Worm (Caenorhabditis elegans) whole organism, young adult: ENCODE data around the gene H29C22.1.

Experiments used
- T26A5.8 ChIP-seq: sonication (generic microtip); optimal IDR thresholded peaks from 2 replicates; lab custom pipeline; 2016; ENCODE audit warnings: missing genetic modification characterization, missing compliant biosample characterization
- ceh-58 ChIP-seq: fragments of 200-800 bp; sonication (Bioruptor generic); IDR thresholded peaks from 2 replicates; pipeline ENCODE4 v1.3.6; 2022; ENCODE audit warnings: missing genetic modification characterization, missing compliant biosample characterization
- ets-4 ChIP-seq: fragments of 200-800 bp; sonication (Bioruptor generic); optimal IDR thresholded peaks from 2 replicates; lab custom pipeline; 2018; ENCODE audit warnings: mild to moderate bottlenecking, missing genetic modification characterization, missing compliant biosample characterization

ce11 chrX:9264636-9265035, 46.5 kb downstream of the H29C22.1 start:
- TF ChIP-seq T26A5.8 (tag; lab: Kevin White, UChicago): no peak
- no peak for TF ChIP-seq ets-4 (GFP tag; lab: Kevin White, UChicago)
- no peak for TF ChIP-seq ceh-58 (GFP tag; lab: Robert Waterston, UW)
